Worm (Caenorhabditis elegans) whole organism, L2 larva: ENCODE measurements around the gene srap-1.
A peak's percentile ranks its signal among the peaks of the same experiment; 100 is the strongest.

Experiments used
- C34F6.9 ChIP-seq: fragments of 150-350 bp; optimal IDR thresholded peaks from 2 replicates; lab custom pipeline; 2014; ENCODE audit warnings: missing biosample characterization, missing genetic modification characterization
- Y55F3AM.14 ChIP-seq: fragments of 200-800 bp; sonication (Bioruptor generic); optimal IDR thresholded peaks from 2 replicates; lab custom pipeline; 2018; ENCODE audit warnings: mild to moderate bottlenecking, missing genetic modification characterization, missing compliant biosample characterization
- ZK546.5 ChIP-seq: sonication (generic microtip); optimal IDR thresholded peaks from 2 replicates; lab custom pipeline; 2017; ENCODE audit warnings: missing biosample characterization, missing genetic modification characterization
- alr-1 ChIP-seq: fragments of 150-350 bp; optimal IDR thresholded peaks from 2 replicates; lab custom pipeline; 2014; ENCODE audit warnings: missing biosample characterization, missing genetic modification characterization
- ama-1 ChIP-seq: fragments of 150-350 bp; optimal IDR thresholded peaks from 2 replicates; lab custom pipeline; 2018; ENCODE audit warnings: inconsistent platforms
- blmp-1 ChIP-seq: sonication (generic microtip); optimal IDR thresholded peaks from 2 replicates; lab custom pipeline; 2017; ENCODE audit warnings: missing genetic modification characterization, mild to moderate bottlenecking, missing compliant biosample characterization, antibody characterized with exemption, moderate library complexity; ENCODE audit not compliant: insufficient read depth
- ceh-16 ChIP-seq: fragments of 150-350 bp; optimal IDR thresholded peaks from 2 replicates; lab custom pipeline; 2014; ENCODE audit warnings: missing biosample characterization, missing genetic modification characterization
- ceh-82 ChIP-seq: fragments of 150-350 bp; optimal IDR thresholded peaks from 2 replicates; lab custom pipeline; 2014; ENCODE audit warnings: missing biosample characterization, missing genetic modification characterization
- dmd-4 ChIP-seq: sonication (generic microtip); optimal IDR thresholded peaks from 2 replicates; lab custom pipeline; 2017; ENCODE audit warnings: missing biosample characterization, missing genetic modification characterization
- elt-1 ChIP-seq: fragments of 150-350 bp; optimal IDR thresholded peaks from 2 replicates; lab custom pipeline; 2014; ENCODE audit warnings: missing biosample characterization, missing genetic modification characterization
- fos-1 ChIP-seq: fragments of 150-350 bp; optimal IDR thresholded peaks from 2 replicates; lab custom pipeline; 2014; ENCODE audit warnings: missing biosample characterization, missing genetic modification characterization
- gmeb-1 ChIP-seq: fragments of 150-350 bp; optimal IDR thresholded peaks from 2 replicates; lab custom pipeline; 2014; ENCODE audit warnings: missing biosample characterization, missing genetic modification characterization
- lin-11 ChIP-seq: fragments of 150-350 bp; sonication (generic microtip); optimal IDR thresholded peaks from 2 replicates; lab custom pipeline; 2014; ENCODE audit warnings: missing biosample characterization, missing genetic modification characterization, inconsistent platforms, mixed read lengths
- lin-39 ChIP-seq: fragments of 150-350 bp; optimal IDR thresholded peaks from 2 replicates; lab custom pipeline; 2014; ENCODE audit warnings: missing biosample characterization, missing genetic modification reagents, missing genetic modification characterization
- lsy-2 ChIP-seq, 2 experiments: fragments of 150-350 bp in 1 of 2; sonication (generic microtip) in 1 of 2; optimal IDR thresholded peaks; 2 replicates each; lab custom pipeline; 2014 to 2017; ENCODE audit warnings: missing biosample characterization in 2 of 2, missing genetic modification characterization in 2 of 2
- mbf-1 ChIP-seq: sonication (generic microtip); optimal IDR thresholded peaks from 2 replicates; lab custom pipeline; 2017; ENCODE audit warnings: missing biosample characterization, missing genetic modification characterization
- nhr-10 ChIP-seq: sonication (generic microtip); optimal IDR thresholded peaks from 2 replicates; lab custom pipeline; 2017; ENCODE audit warnings: missing biosample characterization, missing genetic modification characterization
- nhr-11 ChIP-seq: fragments of 150-350 bp; optimal IDR thresholded peaks from 2 replicates; lab custom pipeline; 2014; ENCODE audit warnings: missing biosample characterization, missing genetic modification characterization
- nhr-12 ChIP-seq: fragments of 150-350 bp; optimal IDR thresholded peaks from 2 replicates; lab custom pipeline; 2014; ENCODE audit warnings: missing biosample characterization, missing genetic modification characterization
- nhr-129 ChIP-seq: fragments of 150-350 bp; optimal IDR thresholded peaks from 2 replicates; lab custom pipeline; 2014; ENCODE audit warnings: missing biosample characterization, missing genetic modification characterization
- nhr-23 ChIP-seq: fragments of 150-350 bp; optimal IDR thresholded peaks from 2 replicates; lab custom pipeline; 2014; ENCODE audit warnings: missing biosample characterization, missing genetic modification reagents, missing genetic modification characterization
- nhr-237 ChIP-seq: fragments of 150-350 bp; optimal IDR thresholded peaks from 2 replicates; lab custom pipeline; 2014; ENCODE audit warnings: missing biosample characterization, missing genetic modification characterization
- nhr-25 ChIP-seq: fragments of 150-350 bp; sonication (generic microtip); optimal IDR thresholded peaks from 3 replicates; lab custom pipeline; 2014; ENCODE audit warnings: missing biosample characterization, missing genetic modification characterization
- nhr-6 ChIP-seq: fragments of 150-350 bp; optimal IDR thresholded peaks from 2 replicates; lab custom pipeline; 2014; ENCODE audit warnings: missing biosample characterization, missing genetic modification characterization
- nhr-77 ChIP-seq: fragments of 150-350 bp; optimal IDR thresholded peaks from 2 replicates; lab custom pipeline; 2014; ENCODE audit warnings: missing biosample characterization, missing genetic modification characterization
- sem-4 ChIP-seq: fragments of 150-350 bp; optimal IDR thresholded peaks from 2 replicates; lab custom pipeline; 2014; ENCODE audit warnings: missing biosample characterization, missing genetic modification reagents, missing genetic modification characterization
- sma-3 ChIP-seq: sonication (generic microtip); optimal IDR thresholded peaks from 2 replicates; lab custom pipeline; 2016; ENCODE audit warnings: missing genetic modification reagents, missing genetic modification characterization, missing compliant biosample characterization
- snpc-4 ChIP-seq: fragments of 150-350 bp; optimal IDR thresholded peaks from 2 replicates; lab custom pipeline; 2014; ENCODE audit warnings: missing biosample characterization, missing genetic modification characterization
- unc-39 ChIP-seq: fragments of 150-350 bp; optimal IDR thresholded peaks from 2 replicates; lab custom pipeline; 2014; ENCODE audit warnings: missing biosample characterization, missing genetic modification characterization
- unc-55 ChIP-seq: fragments of 150-350 bp; sonication (generic microtip); optimal IDR thresholded peaks from 3 replicates; lab custom pipeline; 2014; ENCODE audit warnings: missing biosample characterization, missing genetic modification reagents, missing genetic modification characterization
- unc-62 ChIP-seq: fragments of 150-350 bp; optimal IDR thresholded peaks from 2 replicates; lab custom pipeline; 2014; ENCODE audit warnings: missing biosample characterization, missing genetic modification reagents, missing genetic modification characterization
- zag-1 ChIP-seq: fragments of 150-350 bp; optimal IDR thresholded peaks from 2 replicates; lab custom pipeline; 2014; ENCODE audit warnings: missing biosample characterization, missing genetic modification characterization
- ztf-1 ChIP-seq: fragments of 200-800 bp; sonication (Bioruptor generic); conservative IDR thresholded peaks from 2 replicates; pipeline ENCODE4 v1.3.6; 2022; ENCODE audit warnings: missing genetic modification characterization, missing compliant biosample characterization
- ztf-11 ChIP-seq: sonication (generic microtip); optimal IDR thresholded peaks from 2 replicates; lab custom pipeline; 2017; ENCODE audit warnings: missing biosample characterization, missing genetic modification characterization

The srap-1 gene

DNA sequence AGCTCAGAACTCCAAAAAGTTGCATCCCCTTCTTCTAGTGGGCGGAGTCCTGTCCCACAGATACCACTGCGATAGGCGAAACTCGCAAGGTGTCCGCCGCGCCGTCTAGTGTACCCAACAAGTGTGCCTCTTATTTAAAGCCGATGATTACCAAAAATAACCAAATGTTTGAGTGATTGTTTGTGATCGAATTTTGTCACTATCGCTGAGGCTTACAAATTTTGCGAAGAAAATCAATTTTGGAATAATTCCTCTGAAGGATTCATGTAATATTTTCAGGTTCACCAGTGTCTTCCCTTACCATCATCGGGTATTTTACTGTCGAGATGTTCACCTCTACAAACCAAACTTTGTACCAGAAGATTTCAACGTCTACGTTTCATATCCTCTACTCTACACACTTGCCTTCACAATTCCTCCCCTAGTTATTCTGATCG lies 21.0 kb downstream of the srap-1 start (continued):
- TF ChIP-seq lsy-2 (tag; optimal IDR thresholded peaks at IDR 0.05; lab: Kevin White, UChicago): peak; percentile 60 to 74
- TF ChIP-seq nhr-11 (tag; lab: Kevin White, UChicago): no peak
- TF ChIP-seq gmeb-1: peak; percentile 82
- no peak for TF ChIP-seq nhr-23 (tag; lab: Kevin White, UChicago)
- TF ChIP-seq ztf-11 (tag; lab: Kevin White, UChicago): no peak
- TF ChIP-seq nhr-6 (tag; lab: Kevin White, UChicago): peak; percentile 37
- TF ChIP-seq unc-39: no peak
- peak; percentile 58 for TF ChIP-seq nhr-77
- peak; percentile 86 for TF ChIP-seq fos-1 (tag; lab: Kevin White, UChicago)
- TF ChIP-seq lin-11: peak; percentile 34
- peak; percentile 86 for TF ChIP-seq sma-3
- peak; percentile 67 for TF ChIP-seq unc-55 (GFP tag; lab: Kevin White, UChicago)
- no peak for TF ChIP-seq elt-1 (tag; lab: Kevin White, UChicago)
- peak; percentile 46 for TF ChIP-seq nhr-129
- no peak for TF ChIP-seq mbf-1 (tag; lab: Kevin White, UChicago)

DNA sequence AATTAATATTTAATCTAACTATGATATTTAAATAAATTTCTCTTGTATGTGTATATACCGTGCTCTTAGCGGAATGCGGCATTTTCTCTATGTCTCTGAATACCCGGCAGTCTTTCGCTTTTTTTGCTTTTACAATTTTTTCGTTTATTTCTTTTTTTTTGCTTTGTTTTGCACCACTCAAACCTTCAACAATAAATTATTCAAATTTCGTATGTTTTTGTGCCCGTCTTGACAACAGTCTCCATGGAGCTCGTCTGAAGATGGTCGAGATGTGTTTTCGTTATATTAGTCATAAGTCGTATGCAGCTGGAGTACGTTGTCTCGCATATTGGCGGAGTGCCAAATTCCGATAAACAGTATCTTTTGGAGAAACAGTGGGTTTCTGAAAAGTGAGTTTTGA lies 23.4 kb downstream of the srap-1 start, which contains the start of gene T06D8.2:
Gene T06D8.2, plus strand, starts transcription at position 301 of the 400 bp plus-strand sequence.
- no peak for TF ChIP-seq ztf-11 (tag; lab: Kevin White, UChicago)

DNA sequence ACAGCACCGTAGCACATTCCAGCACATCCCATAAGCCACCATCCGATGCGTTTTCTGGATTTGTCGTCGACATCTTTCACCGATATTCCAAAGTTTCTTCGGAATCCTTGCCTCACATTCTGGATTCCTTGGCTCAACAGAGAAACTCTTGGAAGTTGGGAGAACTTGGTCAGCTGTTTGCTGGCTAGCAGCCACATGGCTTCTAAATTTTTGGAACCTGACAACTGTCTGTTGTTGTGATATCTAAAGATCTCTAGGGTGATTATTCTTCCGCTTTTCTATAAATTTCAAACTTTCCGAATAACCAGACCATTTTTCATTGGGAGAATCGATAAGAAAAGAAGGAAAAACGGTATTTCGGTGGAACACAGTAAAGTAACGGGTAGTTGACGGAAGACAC lies 31.7 kb downstream of the srap-1 start, which contains the start of gene cox-15:
Gene cox-15, minus strand, starts transcription at position 202 of the 400 bp plus-strand sequence.
- TF ChIP-seq nhr-10 (tag; lab: Kevin White, UChicago): no peak
- no peak for TF ChIP-seq zag-1 (tag; lab: Kevin White, UChicago)
- no peak for TF ChIP-seq lin-11

ce11 chrII:11236274-11236673 lies 33.3 kb downstream of the srap-1 start, which contains the start of gene cchl-1:
TSS of gene cchl-1 (minus strand) at chrII:11236387.
- TF ChIP-seq sem-4 (tag; lab: Kevin White, UChicago): no peak
- no peak for TF ChIP-seq blmp-1 (tag; lab: Kevin White, UChicago)
- no peak for TF ChIP-seq lin-39 (tag; lab: Kevin White, UChicago)
- TF ChIP-seq nhr-129: peak; percentile 53
- TF ChIP-seq C34F6.9 (tag; lab: Kevin White, UChicago): peak; percentile 38
- no peak for TF ChIP-seq Y55F3AM.14
- TF ChIP-seq ceh-82 (tag; lab: Kevin White, UChicago): no peak
- TF ChIP-seq lsy-2 (tag; optimal IDR thresholded peaks at IDR 0.05; lab: Kevin White, UChicago): peak in 1 of 2 experiments; percentile 26
- peak; percentile 15 for TF ChIP-seq unc-55 (GFP tag; lab: Kevin White, UChicago)
- TF ChIP-seq ama-1 (lab: Kevin White, UChicago): peak; percentile 48
- TF ChIP-seq ceh-16: no peak
- no peak for TF ChIP-seq dmd-4
- no peak for TF ChIP-seq zag-1 (tag; lab: Kevin White, UChicago)
- no peak for TF ChIP-seq snpc-4 (tag; lab: Kevin White, UChicago)
- TF ChIP-seq, all 48 proteins: peak for 5

- TF ChIP-seq ztf-1 (GFP tag; lab: Robert Waterston, UW) (no peak), C34F6.9 (tag; lab: Kevin White, UChicago) (no peak), zag-1 (tag; lab: Kevin White, UChicago) (no peak), nhr-25 (no peak), dmd-4 (no peak), nhr-237 (no peak), unc-62 (GFP tag; lab: Kevin White, UChicago) (no peak), alr-1 (tag; lab: Kevin White, UChicago) (no peak), ZK546.5 (no peak), nhr-12 (tag; lab: Kevin White, UChicago) (no peak), nhr-6 (tag; lab: Kevin White, UChicago) (no peak), nhr-77 (no peak)
These were observed 34.1 kb downstream of the srap-1 start, which contains the start of gene fndc-1 for ce11 chrII:11237099-11237498. TSS of gene fndc-1 (minus strand) at chrII:11237325.
